Worm (Caenorhabditis elegans) whole organism, young adult: ENCODE data around the gene T24E12.10.
A peak's percentile ranks its signal among the peaks of the same experiment; 100 is the strongest.

Source experiments
- D2030.7 ChIP-seq: fragments of 200-800 bp; sonication (Bioruptor generic); IDR thresholded peaks from 2 replicates; pipeline ENCODE4 v1.3.6; 2022; ENCODE audit warnings: missing genetic modification reagents, missing genetic modification characterization, missing compliant biosample characterization
- F37B4.10 ChIP-seq: fragments of 200-800 bp; sonication (Bioruptor generic); IDR thresholded peaks from 2 replicates; pipeline ENCODE4 v1.3.6; 2022; ENCODE audit warnings: missing genetic modification characterization, missing compliant biosample characterization
- F49E8.2 ChIP-seq: sonication (generic microtip); optimal IDR thresholded peaks from 3 replicates; lab custom pipeline; 2017; ENCODE audit warnings: missing genetic modification characterization, mild to moderate bottlenecking, missing compliant biosample characterization, antibody characterized with exemption, moderate library complexity; ENCODE audit not compliant: insufficient read depth
- F52B5.7 ChIP-seq: sonication (generic microtip); optimal IDR thresholded peaks from 2 replicates; lab custom pipeline; 2016; ENCODE audit warnings: mild to moderate bottlenecking, missing genetic modification characterization, missing compliant biosample characterization
- F55B11.4 ChIP-seq: sonication (generic microtip); optimal IDR thresholded peaks from 2 replicates; lab custom pipeline; 2016; ENCODE audit warnings: missing compliant biosample characterization, missing genetic modification characterization, borderline replicate concordance; ENCODE audit not compliant: insufficient read depth
- F57A8.1 ChIP-seq: fragments of 200-800 bp; sonication (Bioruptor generic); optimal IDR thresholded peaks from 2 replicates; lab custom pipeline; 2018; ENCODE audit warnings: mild to moderate bottlenecking, missing genetic modification characterization, moderate library complexity, missing compliant biosample characterization
- F57C9.4 ChIP-seq: sonication (generic microtip); optimal IDR thresholded peaks from 2 replicates; lab custom pipeline; 2017; ENCODE audit warnings: mild to moderate bottlenecking, missing genetic modification characterization, missing compliant biosample characterization
- T26A5.8 ChIP-seq: sonication (generic microtip); optimal IDR thresholded peaks from 2 replicates; lab custom pipeline; 2016; ENCODE audit warnings: missing genetic modification characterization, missing compliant biosample characterization
- Y56A3A.18 ChIP-seq: fragments of 200-800 bp; sonication (Bioruptor generic); IDR thresholded peaks from 2 replicates; pipeline ENCODE4 v1.3.6; 2022; ENCODE audit warnings: missing genetic modification reagents, missing genetic modification characterization, missing compliant biosample characterization
- ZK185.1 ChIP-seq: sonication (generic microtip); optimal IDR thresholded peaks from 2 replicates; lab custom pipeline; 2016; ENCODE audit warnings: mild to moderate bottlenecking, missing genetic modification characterization, missing compliant biosample characterization; ENCODE audit not compliant: poor library complexity, severe bottlenecking
- aptf-2 ChIP-seq: fragments of 200-800 bp; sonication (Bioruptor generic); conservative IDR thresholded peaks from 2 replicates; pipeline ENCODE4 v1.3.6; 2022; ENCODE audit warnings: missing genetic modification reagents, missing genetic modification characterization, missing compliant biosample characterization
- aptf-3 ChIP-seq: fragments of 200-800 bp; sonication (Bioruptor generic); IDR thresholded peaks from 2 replicates; pipeline ENCODE4 v1.3.6; 2022; ENCODE audit warnings: missing genetic modification characterization, missing compliant biosample characterization
- atf-7 ChIP-seq: sonication (generic microtip); optimal IDR thresholded peaks from 2 replicates; lab custom pipeline; 2017; ENCODE audit warnings: mild to moderate bottlenecking, missing genetic modification characterization, missing compliant biosample characterization
- athp-1 ChIP-seq: sonication (generic microtip); optimal IDR thresholded peaks from 2 replicates; lab custom pipeline; 2017; ENCODE audit warnings: mild to moderate bottlenecking, missing genetic modification characterization, missing compliant biosample characterization
- attf-5 ChIP-seq: fragments of 200-800 bp; sonication (Bioruptor generic); optimal IDR thresholded peaks from 2 replicates; lab custom pipeline; 2018; ENCODE audit warnings: mild to moderate bottlenecking, missing genetic modification characterization, missing compliant biosample characterization
- bed-1 ChIP-seq: fragments of 200-800 bp; sonication (Bioruptor generic); IDR thresholded peaks from 2 replicates; pipeline ENCODE4 v1.3.6; 2022; ENCODE audit warnings: missing genetic modification reagents, missing genetic modification characterization, missing compliant biosample characterization
- bed-2 ChIP-seq: fragments of 200-800 bp; sonication (Bioruptor generic); IDR thresholded peaks from 2 replicates; pipeline ENCODE4 v1.3.6; 2022; ENCODE audit warnings: missing genetic modification reagents, missing genetic modification characterization, missing compliant biosample characterization
- ccch-3 ChIP-seq: fragments of 200-800 bp; sonication (Bioruptor generic); optimal IDR thresholded peaks from 2 replicates; lab custom pipeline; 2018; ENCODE audit warnings: mild to moderate bottlenecking, missing genetic modification characterization, missing compliant biosample characterization
- ceh-100 ChIP-seq: fragments of 200-800 bp; sonication (Bioruptor generic); IDR thresholded peaks from 2 replicates; pipeline ENCODE4 v1.3.6; 2022; ENCODE audit warnings: missing genetic modification reagents, missing genetic modification characterization, missing compliant biosample characterization
- ceh-27 ChIP-seq: fragments of 200-800 bp; sonication (Bioruptor generic); optimal IDR thresholded peaks from 2 replicates; lab custom pipeline; 2018; ENCODE audit warnings: mild to moderate bottlenecking, missing genetic modification characterization, moderate library complexity, missing compliant biosample characterization
- die-1 ChIP-seq: sonication (generic microtip); optimal IDR thresholded peaks from 2 replicates; lab custom pipeline; 2016; ENCODE audit warnings: missing genotype, mild to moderate bottlenecking, missing genetic modification characterization, missing compliant biosample characterization
- dpl-1 ChIP-seq: fragments of 150-350 bp; optimal IDR thresholded peaks from 2 replicates; lab custom pipeline; 2014; ENCODE audit warnings: missing biosample characterization, missing genetic modification reagents, missing genetic modification characterization
- efl-1 ChIP-seq: fragments of 150-350 bp; optimal IDR thresholded peaks from 2 replicates; lab custom pipeline; 2014; ENCODE audit warnings: missing biosample characterization, missing genetic modification reagents, missing genetic modification characterization
- egl-44 ChIP-seq: fragments of 200-800 bp; sonication (Bioruptor generic); IDR thresholded peaks from 2 replicates; pipeline ENCODE4 v1.3.6; 2022; ENCODE audit warnings: missing genetic modification reagents, missing genetic modification characterization, missing compliant biosample characterization
- egrh-3 ChIP-seq: fragments of 200-800 bp; sonication (Bioruptor generic); IDR thresholded peaks from 2 replicates; pipeline ENCODE4 v1.3.6; 2022; ENCODE audit warnings: missing genetic modification reagents, missing genetic modification characterization, missing compliant biosample characterization
- hmg-20 ChIP-seq: fragments of 200-800 bp; sonication (Bioruptor generic); IDR thresholded peaks from 2 replicates; pipeline ENCODE4 v1.3.6; 2022; ENCODE audit warnings: missing genetic modification reagents, missing genetic modification characterization, missing compliant biosample characterization
- lin-40 ChIP-seq: sonication (generic microtip); optimal IDR thresholded peaks from 2 replicates; lab custom pipeline; 2016; ENCODE audit warnings: missing genetic modification characterization, mild to moderate bottlenecking, missing compliant biosample characterization, missing genotype, missing genetic modification reagents
- madf-6 ChIP-seq: fragments of 200-800 bp; sonication (Bioruptor generic); IDR thresholded peaks from 2 replicates; pipeline ENCODE4 v1.3.6; 2022; ENCODE audit warnings: missing genetic modification reagents, missing genetic modification characterization, missing compliant biosample characterization
- mcd-1 ChIP-seq: fragments of 200-800 bp; sonication (Bioruptor generic); IDR thresholded peaks from 2 replicates; pipeline ENCODE4 v1.3.6; 2022; ENCODE audit warnings: missing genetic modification reagents, missing genetic modification characterization, missing compliant biosample characterization
- nfya-2 ChIP-seq: fragments of 200-800 bp; sonication (Bioruptor generic); IDR thresholded peaks from 2 replicates; pipeline ENCODE4 v1.3.6; 2022; ENCODE audit warnings: missing genetic modification reagents, missing genetic modification characterization, missing compliant biosample characterization
- nhr-120 ChIP-seq: fragments of 200-800 bp; sonication (Bioruptor generic); IDR thresholded peaks from 2 replicates; pipeline ENCODE4 v1.3.6; 2022; ENCODE audit warnings: missing genetic modification characterization, missing compliant biosample characterization
- nhr-179 ChIP-seq: sonication (generic microtip); optimal IDR thresholded peaks from 2 replicates; lab custom pipeline; 2016; ENCODE audit warnings: mild to moderate bottlenecking, missing genetic modification characterization, missing compliant biosample characterization
- rcor-1 ChIP-seq: fragments of 200-800 bp; sonication (Bioruptor generic); IDR thresholded peaks from 2 replicates; pipeline ENCODE4 v1.3.6; 2022; ENCODE audit warnings: missing genetic modification reagents, missing genetic modification characterization, missing compliant biosample characterization
- sdz-38 ChIP-seq: sonication (generic microtip); optimal IDR thresholded peaks from 2 replicates; lab custom pipeline; 2016; ENCODE audit warnings: missing genotype, missing genetic modification characterization, missing compliant biosample characterization
- snpc-1.1 ChIP-seq: sonication (generic microtip); optimal IDR thresholded peaks from 2 replicates; lab custom pipeline; 2017; ENCODE audit warnings: missing genetic modification characterization, mild to moderate bottlenecking, missing compliant biosample characterization, antibody characterized with exemption, moderate library complexity, missing genotype, missing genetic modification reagents; ENCODE audit not compliant: insufficient read depth
- snpc-1.3 ChIP-seq: sonication (generic microtip); optimal IDR thresholded peaks from 2 replicates; lab custom pipeline; 2017; ENCODE audit warnings: missing genetic modification characterization, mild to moderate bottlenecking, missing compliant biosample characterization, antibody characterized with exemption, moderate library complexity, missing genotype, missing genetic modification reagents; ENCODE audit not compliant: insufficient read depth
- tlf-1 ChIP-seq: fragments of 200-800 bp; sonication (Bioruptor generic); optimal IDR thresholded peaks from 2 replicates; lab custom pipeline; 2018; ENCODE audit warnings: mild to moderate bottlenecking, missing genetic modification characterization, missing compliant biosample characterization
- ztf-6 ChIP-seq: fragments of 200-800 bp; sonication (Bioruptor generic); IDR thresholded peaks from 2 replicates; pipeline ENCODE4 v1.3.6; 2022; ENCODE audit warnings: missing genetic modification reagents, missing genetic modification characterization, missing compliant biosample characterization

T24E12.10 gene

ce11 chrII:3757499-3757898, 15.5 kb downstream of the T24E12.10 start, which contains the start of gene srx-111:
TSS of gene srx-111 (plus strand) at chrII:3757799.
- TF ChIP-seq ZK185.1 (tag; lab: Kevin White, UChicago): no peak
- TF ChIP-seq F52B5.7 (tag; lab: Kevin White, UChicago): no peak
- no peak for TF ChIP-seq tlf-1 (GFP tag; lab: Kevin White, UChicago)
- no peak for TF ChIP-seq snpc-1.3 (tag; lab: Kevin White, UChicago)
- no peak for TF ChIP-seq egrh-3 (GFP tag; lab: Robert Waterston, UW)
- TF ChIP-seq nhr-120 (GFP tag; lab: Robert Waterston, UW): no peak
- no peak for TF ChIP-seq madf-6
- TF ChIP-seq snpc-1.1 (tag; lab: Kevin White, UChicago): no peak
- no peak for TF ChIP-seq die-1 (tag; lab: Kevin White, UChicago)
- TF ChIP-seq bed-2 (GFP tag; lab: Robert Waterston, UW): no peak
- TF ChIP-seq rcor-1 (GFP tag; lab: Robert Waterston, UW): no peak
- no peak for TF ChIP-seq ceh-27
- no peak for TF ChIP-seq ccch-3
- no peak for TF ChIP-seq F57C9.4 (tag; lab: Kevin White, UChicago)
- no peak for TF ChIP-seq sdz-38
- no peak for TF ChIP-seq D2030.7 (GFP tag; lab: Robert Waterston, UW)

ce11 chrII:3753598-3753997, 19.4 kb downstream of the T24E12.10 start, which contains the start of gene rcd-1:
TSS of gene rcd-1 (plus strand) at chrII:3753898.
- TF ChIP-seq dpl-1 (GFP tag; lab: Kevin White, UChicago) (no peak), F37B4.10 (GFP tag; lab: Robert Waterston, UW) (no peak), efl-1 (GFP tag; lab: Kevin White, UChicago) (no peak), aptf-2 (no peak), bed-1 (GFP tag; lab: Robert Waterston, UW) (0 out of 2 replicates have a peak, but pooled peaks have one; percentile 20), ceh-100 (GFP tag; lab: Robert Waterston, UW) (no peak)

DNA sequence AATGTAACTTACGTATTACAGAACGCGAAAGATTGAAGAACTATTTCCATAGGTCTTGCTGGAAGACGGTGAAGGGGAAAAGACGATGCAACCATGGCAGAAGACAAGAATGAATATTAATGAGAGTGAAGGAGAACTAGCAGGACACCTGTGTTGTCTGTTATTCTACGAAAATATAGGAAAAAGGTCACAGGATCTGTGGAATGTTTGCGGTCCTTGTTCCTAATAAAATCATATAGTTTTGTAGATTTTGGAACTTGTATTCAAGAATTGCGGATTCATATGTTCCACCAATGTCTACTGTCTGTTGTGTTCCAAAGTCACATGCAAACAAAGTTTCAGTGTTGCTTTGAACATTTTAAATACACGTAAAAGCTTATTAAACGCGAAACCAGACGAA, 20.8 kb downstream of the T24E12.10 start, which contains the start of gene sdz-11:
Gene sdz-11 (minus strand): TSS at position 101 of the 400 bp plus-strand sequence.
- no peak for TF ChIP-seq sdz-38
- TF ChIP-seq, all 124 proteins: peak for 0

ce11 chrII:3750685-3751084, 22.3 kb downstream of the T24E12.10 start, which contains the start of gene fbxb-91:
TSS of gene fbxb-91 (minus strand) at chrII:3750785.
- TF ChIP-seq lin-40 (tag; lab: Kevin White, UChicago) (no peak), T26A5.8 (no peak), aptf-3 (no peak), F57A8.1 (GFP tag; lab: Kevin White, UChicago) (no peak), nhr-179 (tag; lab: Kevin White, UChicago) (no peak), bed-2 (GFP tag; lab: Robert Waterston, UW) (no peak), aptf-2 (no peak), ztf-6 (GFP tag; lab: Robert Waterston, UW) (no peak), athp-1 (no peak), mcd-1 (GFP tag; lab: Robert Waterston, UW) (no peak), Y56A3A.18 (GFP tag; lab: Robert Waterston, UW) (no peak), egrh-3 (GFP tag; lab: Robert Waterston, UW) (no peak), tlf-1 (GFP tag; lab: Kevin White, UChicago) (no peak), atf-7 (tag; lab: Kevin White, UChicago) (no peak), attf-5 (GFP tag; lab: Kevin White, UChicago) (no peak), F49E8.2 (tag; lab: Kevin White, UChicago) (no peak), egl-44 (no peak), F55B11.4 (tag; lab: Kevin White, UChicago) (no peak), nfya-2 (GFP tag; lab: Robert Waterston, UW) (no peak), hmg-20 (GFP tag; lab: Robert Waterston, UW) (no peak)
